Worm (Caenorhabditis elegans) whole organism, L4/young adult: Measurements from ENCODE around the gene ZK105.1.

Experiments used
- W03F9.2 ChIP-seq: fragments of 150-350 bp; optimal IDR thresholded peaks from 2 replicates; lab custom pipeline; 2014; ENCODE audit warnings: missing biosample characterization, missing genetic modification characterization
- dao-5 ChIP-seq: sonication (generic microtip); optimal IDR thresholded peaks from 2 replicates; lab custom pipeline; 2016; ENCODE audit warnings: missing genotype, missing genetic modification characterization, moderate library complexity, missing compliant biosample characterization

DNA sequence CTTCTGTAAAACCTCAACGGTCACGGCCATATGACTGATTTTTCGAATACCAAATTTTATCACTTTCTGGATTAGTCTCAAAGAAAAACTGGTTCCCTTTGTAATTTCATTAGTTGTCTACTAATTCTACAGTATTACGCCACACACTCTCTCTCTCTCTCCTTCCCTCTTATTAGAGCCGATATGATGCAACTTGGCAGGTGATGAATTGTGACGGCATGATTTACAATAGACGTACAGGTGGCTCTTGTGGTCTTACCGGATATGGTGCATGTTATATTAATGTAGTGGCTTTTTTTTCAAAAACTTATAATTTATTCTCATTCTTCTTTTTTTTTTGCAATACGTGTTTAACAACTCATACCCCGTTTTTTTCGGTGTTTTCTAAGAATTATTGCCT is 28.1 kb downstream of the ZK105.1 start:
- TF ChIP-seq W03F9.2 (tag; lab: Kevin White, UChicago) (no peak), dao-5 (tag; lab: Kevin White, UChicago) (no peak)
